Comparison of ENCODE assay signal across 5 fruit fly cellular contexts in genomic region chrX:12734354-12734709, dm6.
TF ChIP-seq lines count a peak whose summit lies in the region.

No protein-coding gene starts in this region.

- TF ChIP-seq CTCF in whole organism, embryonic (GFP tag; optimal IDR thresholded peaks at IDR 0.05; lab: Kevin White, UChicago): no peak

TF ChIP-seq in whole organism, adult, 20 proteins besides CTCF, POLR2A, EP300 and RAD21:
- TF ChIP-seq pad (GFP tag; optimal IDR thresholded peaks at IDR 0.05; lab: Kevin White, UChicago) (no peak), kay (GFP tag; lab: Kevin White, UChicago; ENCODE audit: borderline replicate concordance) (peak; percentile 45)

TF ChIP-seq in whole organism, embryonic, 481 proteins besides CTCF, POLR2A, EP300 and RAD21 (continues in another document):
- TF ChIP-seq Optix (GFP tag; IDR thresholded peaks at IDR 0.05; lab: Robert Waterston, UW): peak; percentile 47; the same call in 1 of the 3 replicates
- no peak for TF ChIP-seq dmrt11E (tag; optimal IDR thresholded peaks at IDR 0.05; lab: Kevin White, UChicago)
- peak; percentile 20; the same call in 1 of the 2 replicates for TF ChIP-seq stc (GFP tag; IDR thresholded peaks at IDR 0.05; lab: Robert Waterston, UW)
- no peak for TF ChIP-seq pan (optimal IDR thresholded peaks at IDR 0.05; lab: Kevin White, UChicago)
- TF ChIP-seq pan (GFP tag; optimal IDR thresholded peaks at IDR 0.05 in 1 of 2, IDR thresholded peaks at IDR 0.05 in 1 of 2): peak in 1 of 2 experiments; percentile 19
- no peak for TF ChIP-seq dpn (GFP tag; optimal IDR thresholded peaks at IDR 0.05; lab: Kevin White, UChicago)
- no peak for TF ChIP-seq al (GFP tag; IDR thresholded peaks at IDR 0.05; lab: Robert Waterston, UW)
- TF ChIP-seq sqz (GFP tag; optimal IDR thresholded peaks at IDR 0.05; lab: Kevin White, UChicago): peak; percentile 80
- TF ChIP-seq CG3407 (GFP tag; optimal IDR thresholded peaks at IDR 0.05; lab: Kevin White, UChicago): peak; percentile 100
- TF ChIP-seq her (GFP tag; optimal IDR thresholded peaks at IDR 0.05; lab: Kevin White, UChicago): peak; percentile 8
- peak; percentile 35; the same call in 1 of the 3 replicates for TF ChIP-seq zfh1 (GFP tag; IDR thresholded peaks at IDR 0.05; lab: Robert Waterston, UW)
- no peak for TF ChIP-seq CG1792 (GFP tag; optimal IDR thresholded peaks at IDR 0.05; lab: Kevin White, UChicago)
- no peak for TF ChIP-seq CG4282 (GFP tag; optimal IDR thresholded peaks at IDR 0.05; lab: Kevin White, UChicago)
- peak; percentile 25; the same call in 1 of the 2 replicates for TF ChIP-seq crol (GFP tag; IDR thresholded peaks at IDR 0.05; lab: Robert Waterston, UW)
- TF ChIP-seq esg (GFP tag; conservative IDR thresholded peaks at IDR 0.05; lab: Robert Waterston, UW): no peak; the same call in 1 of the 2 replicates
- peak; percentile 79 for TF ChIP-seq sens (GFP tag; lab: Kevin White, UChicago)
- no peak for TF ChIP-seq CG16863 (GFP tag; optimal IDR thresholded peaks at IDR 0.05; lab: Kevin White, UChicago)
- no peak for TF ChIP-seq lov (optimal IDR thresholded peaks at IDR 0.05; lab: Kevin White, UChicago)
- TF ChIP-seq lov (GFP tag; IDR thresholded peaks at IDR 0.05; lab: Robert Waterston, UW): 0 out of 3 replicates have a peak, but pooled peaks have one; percentile 42
- no peak for TF ChIP-seq CG18476 (GFP tag; optimal IDR thresholded peaks at IDR 0.05; lab: Kevin White, UChicago)
- TF ChIP-seq wdn (GFP tag; IDR thresholded peaks at IDR 0.05; lab: Robert Waterston, UW): 0 out of 2 replicates have a peak, but pooled peaks have one; percentile 3

TF ChIP-seq in whole organism, prepupa, 60 proteins besides CTCF, POLR2A, EP300 and RAD21:
- peak; percentile 23 for TF ChIP-seq dac (GFP tag; optimal IDR thresholded peaks at IDR 0.05; lab: Kevin White, UChicago)
- TF ChIP-seq Eip75B (GFP tag; optimal IDR thresholded peaks at IDR 0.05; lab: Kevin White, UChicago): peak; percentile 48
- TF ChIP-seq vri (GFP tag; optimal IDR thresholded peaks at IDR 0.05; lab: Kevin White, UChicago): peak; percentile 33
- TF ChIP-seq Sox102F (GFP tag; optimal IDR thresholded peaks at IDR 0.05; lab: Kevin White, UChicago): peak; percentile 12
- peak; percentile 4 for TF ChIP-seq Met (GFP tag; optimal IDR thresholded peaks at IDR 0.05; lab: Kevin White, UChicago)
- TF ChIP-seq Gug (GFP tag; IDR thresholded peaks at IDR 0.05; lab: Robert Waterston, UW): peak; percentile 20; the same call in 1 of the 2 replicates
- peak; percentile 54 for TF ChIP-seq Sox14 (GFP tag; optimal IDR thresholded peaks at IDR 0.05; lab: Kevin White, UChicago)
- TF ChIP-seq CG1621 (tag; optimal IDR thresholded peaks at IDR 0.05; lab: Kevin White, UChicago): peak; percentile 21
- no peak for TF ChIP-seq CG15336 (GFP tag; IDR thresholded peaks at IDR 0.05; lab: Robert Waterston, UW)
- peak; percentile 37 for TF ChIP-seq Eip93F (GFP tag; optimal IDR thresholded peaks at IDR 0.05; lab: Kevin White, UChicago)
- no peak for TF ChIP-seq CG8632 (GFP tag; optimal IDR thresholded peaks at IDR 0.05; lab: Kevin White, UChicago)
- no peak for TF ChIP-seq Hr39 (GFP tag; optimal IDR thresholded peaks at IDR 0.05; lab: Kevin White, UChicago)
- no peak for TF ChIP-seq Ets96B (tag; optimal IDR thresholded peaks at IDR 0.05; lab: Kevin White, UChicago)
TF ChIP-seq in whole organism, prepupa: peak in this region for 9.

TF ChIP-seq in whole organism, pupa, 21 proteins besides CTCF, POLR2A, EP300 and RAD21:
- TF ChIP-seq Pif1A (GFP tag; optimal IDR thresholded peaks at IDR 0.05; lab: Kevin White, UChicago) (peak; percentile 80), CG12605 (GFP tag; IDR thresholded peaks at IDR 0.05; lab: Robert Waterston, UW) (no peak), CG15710 (tag; optimal IDR thresholded peaks at IDR 0.05; lab: Kevin White, UChicago) (no peak), fd96Ca (GFP tag; IDR thresholded peaks at IDR 0.05; lab: Robert Waterston, UW) (peak; percentile 90), CG9948 (tag; optimal IDR thresholded peaks at IDR 0.05; lab: Kevin White, UChicago) (no peak), Pif1B (GFP tag; optimal IDR thresholded peaks at IDR 0.05; lab: Kevin White, UChicago) (peak; percentile 40), rn (GFP tag; IDR thresholded peaks at IDR 0.05; lab: Robert Waterston, UW) (peak; percentile 37; the same call in 1 of the 2 replicates)

TF ChIP-seq in whole organism, wandering third instar larva, 38 proteins besides CTCF, POLR2A, EP300 and RAD21:
- peak; percentile 94 for TF ChIP-seq jim (GFP tag; optimal IDR thresholded peaks at IDR 0.05; lab: Kevin White, UChicago)
- TF ChIP-seq usp (GFP tag; optimal IDR thresholded peaks at IDR 0.05; lab: Kevin White, UChicago): no peak
- no peak for TF ChIP-seq CG32264 (GFP tag; optimal IDR thresholded peaks at IDR 0.05; lab: Kevin White, UChicago)
- no peak for TF ChIP-seq Sp1 (GFP tag; optimal IDR thresholded peaks at IDR 0.05; lab: Kevin White, UChicago)
- no peak for TF ChIP-seq pan (optimal IDR thresholded peaks at IDR 0.05; lab: Kevin White, UChicago)
- peak; percentile 23 for TF ChIP-seq h (GFP tag; optimal IDR thresholded peaks at IDR 0.05; lab: Kevin White, UChicago)
- TF ChIP-seq HLH106 (tag; optimal IDR thresholded peaks at IDR 0.05; lab: Kevin White, UChicago): no peak
- TF ChIP-seq br (GFP tag; optimal IDR thresholded peaks at IDR 0.05; lab: Kevin White, UChicago): peak; percentile 12
- peak; percentile 32 for TF ChIP-seq CrebA (GFP tag; optimal IDR thresholded peaks at IDR 0.05; lab: Kevin White, UChicago; ENCODE audit: borderline replicate concordance)
